Worm (Caenorhabditis elegans) whole organism, L1 larva: Measurements from ENCODE around the gene C42D8.9.

Experiments used
- F16B12.6 ChIP-seq: fragments of 150-350 bp; optimal IDR thresholded peaks from 2 replicates; lab custom pipeline; 2014; ENCODE audit warnings: missing biosample characterization, missing genetic modification characterization
- alr-1 ChIP-seq: fragments of 200-800 bp; sonication (Bioruptor generic); optimal IDR thresholded peaks from 2 replicates; lab custom pipeline; 2018; ENCODE audit warnings: borderline replicate concordance, mild to moderate bottlenecking, missing genetic modification characterization, missing compliant biosample characterization
- aly-2 ChIP-seq: fragments of 150-350 bp; optimal IDR thresholded peaks from 2 replicates; lab custom pipeline; 2014; ENCODE audit warnings: missing biosample characterization, missing genetic modification characterization
- ama-1 ChIP-seq: fragments of 150-350 bp; optimal IDR thresholded peaks from 2 replicates; lab custom pipeline; 2014
- blmp-1 ChIP-seq: fragments of 150-350 bp; optimal IDR thresholded peaks from 2 replicates; lab custom pipeline; 2014; ENCODE audit warnings: missing biosample characterization, missing genetic modification characterization
- ceh-63 ChIP-seq: fragments of 200-800 bp; sonication (Bioruptor generic); optimal IDR thresholded peaks from 2 replicates; lab custom pipeline; 2018; ENCODE audit warnings: mild to moderate bottlenecking, missing genetic modification characterization, missing compliant biosample characterization
- ceh-82 ChIP-seq, 3 experiments: fragments of 150-350 bp in 1 of 3; sonication (generic microtip) in 2 of 3; optimal IDR thresholded peaks; 2 replicates each; lab custom pipeline; 2014 to 2017; ENCODE audit warnings: missing biosample characterization in 3 of 3, missing genetic modification characterization in 3 of 3
- ceh-90 ChIP-seq: sonication (generic microtip); optimal IDR thresholded peaks from 2 replicates; lab custom pipeline; 2016; ENCODE audit warnings: missing genetic modification characterization, missing compliant biosample characterization
- dsc-1 ChIP-seq: sonication (generic microtip); optimal IDR thresholded peaks from 2 replicates; lab custom pipeline; 2016; ENCODE audit warnings: mild to moderate bottlenecking, missing genetic modification characterization, missing compliant biosample characterization
- efl-1 ChIP-seq, 4 experiments: fragments of 150-350 bp; optimal IDR thresholded peaks in 3 of 4; peaks in 1 of 4; 1 replicate in 1 of 4; 2 replicates in 3 of 4; lab custom pipeline; 2014; ENCODE audit warnings: missing biosample characterization in 2 of 4, missing genetic modification characterization in 2 of 4, missing genetic modification reagents in 2 of 4
- egl-13 ChIP-seq: sonication (generic microtip); optimal IDR thresholded peaks from 2 replicates; lab custom pipeline; 2016; ENCODE audit warnings: missing genotype, missing genetic modification reagents, missing genetic modification characterization, missing compliant biosample characterization
- egl-27 ChIP-seq, 2 experiments: fragments of 150-350 bp in 1 of 2; sonication (generic microtip); optimal IDR thresholded peaks; 3 replicates each; lab custom pipeline; 2017 to 2018; ENCODE audit warnings: missing biosample characterization in 2 of 2, missing genetic modification characterization in 2 of 2, missing genetic modification reagents in 2 of 2
- elt-3 ChIP-seq, 6 experiments: fragments of 150-350 bp in 1 of 6; sonication (generic microtip); optimal IDR thresholded peaks; 2 replicates each; lab custom pipeline; 2017 to 2018; ENCODE audit warnings: missing biosample characterization in 6 of 6, missing genetic modification characterization in 6 of 6, inconsistent platforms in 1 of 6
- ets-5 ChIP-seq: fragments of 200-800 bp; sonication (Bioruptor generic); IDR thresholded peaks from 2 replicates; pipeline ENCODE4 v1.3.6; 2022; ENCODE audit warnings: missing genetic modification characterization, missing compliant biosample characterization
- fkh-8 ChIP-seq: sonication (generic microtip); optimal IDR thresholded peaks from 2 replicates; lab custom pipeline; 2016; ENCODE audit warnings: mild to moderate bottlenecking, missing genetic modification characterization, missing compliant biosample characterization
- fos-1 ChIP-seq: fragments of 150-350 bp; optimal IDR thresholded peaks from 2 replicates; lab custom pipeline; 2014; ENCODE audit warnings: missing biosample characterization, missing genetic modification characterization
- grh-1 ChIP-seq: fragments of 200-800 bp; sonication (Bioruptor generic); IDR thresholded peaks from 2 replicates; pipeline ENCODE4 v1.3.6; 2022; ENCODE audit warnings: missing genetic modification reagents, missing genetic modification characterization, missing compliant biosample characterization
- hlh-17 ChIP-seq: fragments of 200-800 bp; sonication (Bioruptor generic); optimal IDR thresholded peaks from 2 replicates; lab custom pipeline; 2018; ENCODE audit warnings: missing genetic modification characterization, mild to moderate bottlenecking, missing compliant biosample characterization, moderate library complexity, borderline replicate concordance
- irx-1 ChIP-seq: sonication (generic microtip); optimal IDR thresholded peaks from 2 replicates; lab custom pipeline; 2016; ENCODE audit warnings: missing genetic modification characterization, missing compliant biosample characterization
- isw-1 ChIP-seq: fragments of 200-800 bp; sonication (Bioruptor generic); IDR thresholded peaks from 2 replicates; pipeline ENCODE4 v1.3.6; 2022; ENCODE audit warnings: missing genetic modification characterization, missing compliant biosample characterization
- jun-1 ChIP-seq: fragments of 150-350 bp; optimal IDR thresholded peaks from 2 replicates; lab custom pipeline; 2014; ENCODE audit warnings: missing biosample characterization, missing genetic modification reagents, missing genetic modification characterization
- lin-14 ChIP-seq: fragments of 200-800 bp; sonication (Bioruptor generic); optimal IDR thresholded peaks from 2 replicates; lab custom pipeline; 2018; ENCODE audit warnings: mild to moderate bottlenecking, missing genetic modification characterization, moderate library complexity, missing compliant biosample characterization
- lin-35 ChIP-seq, 2 experiments: fragments of 150-350 bp; optimal IDR thresholded peaks; 2 replicates each; lab custom pipeline; 2014; ENCODE audit warnings: missing biosample characterization in 2 of 2, missing genetic modification characterization in 2 of 2, missing genetic modification reagents in 2 of 2
- mdl-1 ChIP-seq, 2 experiments: fragments of 150-350 bp; optimal IDR thresholded peaks; 2 replicates each; lab custom pipeline; 2014 to 2017; ENCODE audit warnings: missing biosample characterization in 2 of 2, missing genetic modification characterization in 2 of 2, inconsistent platforms in 1 of 2
- mef-2 ChIP-seq: fragments of 150-350 bp; optimal IDR thresholded peaks from 2 replicates; lab custom pipeline; 2014; ENCODE audit warnings: missing biosample characterization, missing genetic modification characterization
- nhr-11 ChIP-seq: fragments of 150-350 bp; optimal IDR thresholded peaks from 2 replicates; lab custom pipeline; 2014; ENCODE audit warnings: missing biosample characterization, missing genetic modification characterization
- nhr-237 ChIP-seq: fragments of 150-350 bp; optimal IDR thresholded peaks from 2 replicates; lab custom pipeline; 2014; ENCODE audit warnings: missing biosample characterization, missing genetic modification characterization
- nhr-28 ChIP-seq: fragments of 150-350 bp; optimal IDR thresholded peaks from 2 replicates; lab custom pipeline; 2014; ENCODE audit warnings: missing biosample characterization, missing genetic modification characterization
- nhr-71 ChIP-seq: sonication (generic microtip); optimal IDR thresholded peaks from 2 replicates; lab custom pipeline; 2016; ENCODE audit warnings: mild to moderate bottlenecking, missing genetic modification characterization, moderate library complexity, missing compliant biosample characterization
- nhr-76 ChIP-seq: sonication (generic microtip); optimal IDR thresholded peaks from 2 replicates; lab custom pipeline; 2017; ENCODE audit warnings: missing biosample characterization, missing genetic modification characterization
- nhr-77 ChIP-seq: fragments of 150-350 bp; optimal IDR thresholded peaks from 2 replicates; lab custom pipeline; 2014; ENCODE audit warnings: missing biosample characterization, missing genetic modification characterization
- pag-3 ChIP-seq: sonication (generic microtip); optimal IDR thresholded peaks from 2 replicates; lab custom pipeline; 2017; ENCODE audit warnings: missing genetic modification characterization, mild to moderate bottlenecking, missing compliant biosample characterization, antibody characterized with exemption, borderline replicate concordance; ENCODE audit not compliant: insufficient read depth
- pax-3 ChIP-seq: fragments of 200-800 bp; sonication (Bioruptor generic); optimal IDR thresholded peaks from 2 replicates; lab custom pipeline; 2018; ENCODE audit warnings: mild to moderate bottlenecking, missing genetic modification characterization, moderate library complexity, missing compliant biosample characterization
- skn-1 ChIP-seq: fragments of 150-350 bp; optimal IDR thresholded peaks from 2 replicates; lab custom pipeline; 2014; ENCODE audit warnings: missing biosample characterization, missing genetic modification characterization
- sox-4 ChIP-seq: sonication (generic microtip); optimal IDR thresholded peaks from 2 replicates; lab custom pipeline; 2016; ENCODE audit warnings: missing genetic modification characterization, missing compliant biosample characterization
- sup-37 ChIP-seq: fragments of 200-800 bp; sonication (Bioruptor generic); optimal IDR thresholded peaks from 2 replicates; lab custom pipeline; 2018; ENCODE audit warnings: mild to moderate bottlenecking, missing genetic modification characterization, missing compliant biosample characterization
- tlp-1 ChIP-seq: fragments of 150-350 bp; optimal IDR thresholded peaks from 2 replicates; lab custom pipeline; 2014; ENCODE audit warnings: missing biosample characterization, missing genetic modification characterization
- unc-130 ChIP-seq: fragments of 150-350 bp; optimal IDR thresholded peaks from 2 replicates; lab custom pipeline; 2017; ENCODE audit warnings: missing biosample characterization, missing genetic modification characterization, inconsistent platforms
- unc-62 ChIP-seq: fragments of 150-350 bp; optimal IDR thresholded peaks from 2 replicates; lab custom pipeline; 2014; ENCODE audit warnings: missing biosample characterization, missing genetic modification reagents, missing genetic modification characterization
- zag-1 ChIP-seq: fragments of 150-350 bp; optimal IDR thresholded peaks from 2 replicates; lab custom pipeline; 2014; ENCODE audit warnings: missing biosample characterization, missing genetic modification characterization
- zip-4 ChIP-seq: fragments of 200-800 bp; sonication (Bioruptor generic); optimal IDR thresholded peaks from 2 replicates; lab custom pipeline; 2018; ENCODE audit warnings: mild to moderate bottlenecking, missing genetic modification characterization, moderate library complexity, missing compliant biosample characterization
- ztf-4 ChIP-seq: fragments of 150-350 bp; optimal IDR thresholded peaks from 2 replicates; lab custom pipeline; 2014; ENCODE audit warnings: missing biosample characterization, missing genetic modification characterization

C42D8.9 gene

DNA sequence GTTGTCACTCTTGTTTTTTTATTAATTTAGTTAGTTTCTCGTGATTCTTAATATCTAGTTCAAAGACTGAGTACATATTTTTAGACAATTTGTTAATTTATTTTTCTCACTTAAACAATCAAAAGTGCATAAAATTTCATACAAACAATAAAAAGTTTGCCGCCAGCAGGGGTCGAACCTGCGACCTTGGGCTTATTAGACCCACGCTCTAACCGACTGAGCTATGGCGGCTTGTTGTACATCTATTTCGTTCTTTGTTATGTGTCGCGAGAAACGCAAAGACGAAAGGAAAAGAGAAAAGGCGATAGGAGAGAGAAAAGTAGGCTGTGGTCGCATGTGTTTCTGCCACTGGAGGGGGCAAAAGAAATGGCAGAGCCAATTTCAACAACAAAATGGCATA lies 21.4 kb downstream of the C42D8.9 start (continued):
- peak in 2 of 6 experiments; percentile 40 to 85 for TF ChIP-seq elt-3 (tag; optimal IDR thresholded peaks at IDR 0.05; lab: Kevin White, UChicago)
- TF ChIP-seq pax-3, result peak; percentile 59
- no peak for TF ChIP-seq nhr-237 (tag; lab: Kevin White, UChicago)
- peak; percentile 79; the same call in 1 of the 2 replicates for TF ChIP-seq ets-5 (GFP tag; lab: Robert Waterston, UW)
- TF ChIP-seq nhr-76 (tag; lab: Kevin White, UChicago), result peak; percentile 39
- TF ChIP-seq nhr-28, result no peak
- peak; percentile 50 to 75 for TF ChIP-seq lin-35 (GFP tag; optimal IDR thresholded peaks at IDR 0.05; lab: Kevin White, UChicago)
- peak; percentile 56 for TF ChIP-seq pag-3 (tag; lab: Kevin White, UChicago)
- peak in 1 of 2 experiments; percentile 68 for TF ChIP-seq mdl-1 (tag; optimal IDR thresholded peaks at IDR 0.05; lab: Kevin White, UChicago)
- peak; percentile 76 for TF ChIP-seq blmp-1 (tag; lab: Kevin White, UChicago)
- TF ChIP-seq F16B12.6 (tag; lab: Kevin White, UChicago), result no peak
- TF ChIP-seq mef-2, result peak; percentile 54
- peak; percentile 80 for TF ChIP-seq tlp-1 (tag; lab: Kevin White, UChicago)
- TF ChIP-seq grh-1 (GFP tag; lab: Robert Waterston, UW), result peak; percentile 11; the same call in 1 of the 2 replicates
- TF ChIP-seq nhr-71, result peak; percentile 84
- peak; percentile 6 for TF ChIP-seq zag-1 (tag; lab: Kevin White, UChicago)
- TF ChIP-seq ceh-90 (tag; lab: Kevin White, UChicago), result no peak
- TF ChIP-seq zip-4 (GFP tag; lab: Kevin White, UChicago), result no peak
- peak; percentile 46 for TF ChIP-seq sup-37 (GFP tag; lab: Kevin White, UChicago)
- no peak for TF ChIP-seq hlh-17
- peak in 1 of 2 experiments; percentile 49 for TF ChIP-seq egl-27 (tag; optimal IDR thresholded peaks at IDR 0.05; lab: Kevin White, UChicago)
- peak; percentile 90 for TF ChIP-seq dsc-1 (tag; lab: Kevin White, UChicago)
- peak; percentile 70 for TF ChIP-seq irx-1
- TF ChIP-seq lin-14 (GFP tag; lab: Kevin White, UChicago), result peak; percentile 87
- peak; percentile 61 for TF ChIP-seq fos-1
- peak; percentile 52 for TF ChIP-seq isw-1 (GFP tag; lab: Robert Waterston, UW)
- TF ChIP-seq ztf-4 (tag; lab: Kevin White, UChicago), result no peak
- peak; percentile 73 for TF ChIP-seq nhr-77 (tag; lab: Kevin White, UChicago)
- peak; percentile 48 for TF ChIP-seq unc-130 (tag; lab: Kevin White, UChicago)
- TF ChIP-seq ceh-82 (tag; optimal IDR thresholded peaks at IDR 0.05; lab: Kevin White, UChicago), result peak; percentile 49 to 83 (median 70)
- TF ChIP-seq ceh-63, result no peak
- TF ChIP-seq skn-1, result peak; percentile 74
- peak; percentile 11 for TF ChIP-seq nhr-11
- peak; percentile 26 for TF ChIP-seq aly-2 (tag; lab: Kevin White, UChicago)
- TF ChIP-seq unc-62 (GFP tag; lab: Kevin White, UChicago), result peak; percentile 13

DNA sequence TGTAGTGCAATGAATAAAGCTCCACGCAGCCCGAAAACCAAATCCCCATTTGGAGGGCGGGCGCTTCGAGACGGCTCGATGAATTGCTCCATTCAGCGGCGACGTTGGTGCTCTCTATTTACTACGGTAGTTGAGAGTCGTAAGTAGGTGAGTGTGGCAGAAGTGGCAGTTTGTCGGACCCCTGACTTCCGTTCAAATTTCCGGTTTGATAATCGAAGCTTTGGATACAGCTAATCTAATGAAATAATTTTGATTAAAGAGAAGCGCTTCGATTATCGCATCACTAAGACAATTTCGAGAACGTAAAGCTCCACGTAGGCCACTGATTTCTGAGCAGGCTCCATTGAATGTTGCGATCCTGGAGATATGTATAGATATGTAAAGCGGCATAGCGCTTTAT lies 22.3 kb downstream of the C42D8.9 start, which contains the start of gene ets-5:
Gene ets-5, minus strand, starts transcription at position 32 of the 400 bp plus-strand sequence.
- TF ChIP-seq ama-1, result no peak
- no peak for TF ChIP-seq alr-1 (tag; lab: Kevin White, UChicago)
- TF ChIP-seq fkh-8 (tag; lab: Kevin White, UChicago), result peak; percentile 17
- peak; percentile 73; the same call in 1 of the 2 replicates for TF ChIP-seq ets-5 (GFP tag; lab: Robert Waterston, UW)
- TF ChIP-seq sox-4 (tag; lab: Kevin White, UChicago), result no peak
- peak; percentile 22 for TF ChIP-seq egl-13 (tag; lab: Kevin White, UChicago)

DNA sequence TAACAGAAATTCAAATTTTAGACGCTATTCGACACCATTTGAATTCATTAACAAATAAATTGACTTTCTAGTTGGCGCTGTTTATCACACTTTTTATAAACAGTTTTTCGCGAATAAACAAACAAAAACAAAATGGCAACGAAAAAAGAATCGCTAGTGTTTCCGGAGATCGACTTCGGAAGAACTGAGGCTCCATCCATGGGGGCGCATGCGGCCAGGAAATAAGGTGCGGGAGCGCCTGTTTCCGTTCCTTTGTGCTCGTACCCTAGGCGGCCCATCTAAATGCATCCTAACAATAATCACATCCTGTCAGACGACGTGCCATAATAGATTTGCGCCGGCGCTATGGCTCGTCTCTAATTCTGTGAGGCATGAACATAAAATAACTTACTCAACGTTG lies 22.8 kb downstream of the C42D8.9 start:
- TF ChIP-seq fkh-8 (tag; lab: Kevin White, UChicago) (peak; percentile 6), efl-1 (optimal IDR thresholded peaks at IDR 0.05; lab: Kevin White, UChicago) (no peak), efl-1 (GFP tag; optimal IDR thresholded peaks at IDR 0.05 in 1 of 2; lab: Kevin White, UChicago) (peak in 1 of 2 experiments; percentile 37), unc-62 (GFP tag; lab: Kevin White, UChicago) (no peak), mdl-1 (tag; optimal IDR thresholded peaks at IDR 0.05; lab: Kevin White, UChicago) (no peak), ets-5 (GFP tag; lab: Robert Waterston, UW) (peak; percentile 93; the same call in 1 of the 2 replicates), jun-1 (tag; lab: Kevin White, UChicago) (no peak)
